Worm (Caenorhabditis elegans): ENCODE measurements around the gene srh-299.

ce11 chrV:15873762-15874161, 10.6 kb downstream of the srh-299 start:
- TF ChIP-seq saeg-2 (GFP tag; IDR thresholded peaks at IDR 0.05): peak; percentile 90
- peak in 1 of 2 experiments; percentile 42 for TF ChIP-seq lsy-2 (tag; optimal IDR thresholded peaks at IDR 0.05)
- peak; percentile 55 for TF ChIP-seq dpl-1 (GFP tag; optimal IDR thresholded peaks at IDR 0.05)
- TF ChIP-seq lin-13 (GFP tag; optimal IDR thresholded peaks at IDR 0.05): peak; percentile 47
- TF ChIP-seq skn-1 (tag; optimal IDR thresholded peaks at IDR 0.05): no peak
- TF ChIP-seq ces-1 (GFP tag; optimal IDR thresholded peaks at IDR 0.05): peak; percentile 26
- TF ChIP-seq mdt-29 (GFP tag; IDR thresholded peaks at IDR 0.05): peak; percentile 88

All from whole organism, L4 larva.